Worm (Caenorhabditis elegans) whole organism, young adult: ENCODE measurements around the gene clec-173.

Experiments used
- B0019.2 ChIP-seq: fragments of 200-800 bp; sonication (Bioruptor generic); conservative IDR thresholded peaks from 2 replicates; pipeline ENCODE4 v1.3.6; 2022; ENCODE audit warnings: missing genetic modification reagents, missing genetic modification characterization, missing compliant biosample characterization
- B0035.1 ChIP-seq: sonication (generic microtip); optimal IDR thresholded peaks from 2 replicates; lab custom pipeline; 2016; ENCODE audit warnings: missing genetic modification characterization, mild to moderate bottlenecking, missing compliant biosample characterization, missing genotype, missing genetic modification reagents
- F10E7.11 ChIP-seq: sonication (generic microtip); optimal IDR thresholded peaks from 2 replicates; lab custom pipeline; 2017; ENCODE audit warnings: mild to moderate bottlenecking, missing genetic modification characterization, moderate library complexity, missing compliant biosample characterization
- F37B4.10 ChIP-seq: fragments of 200-800 bp; sonication (Bioruptor generic); IDR thresholded peaks from 2 replicates; pipeline ENCODE4 v1.3.6; 2022; ENCODE audit warnings: missing genetic modification characterization, missing compliant biosample characterization
- F39B2.1 ChIP-seq: fragments of 200-800 bp; sonication (Bioruptor generic); IDR thresholded peaks from 2 replicates; pipeline ENCODE4 v1.3.6; 2022; ENCODE audit warnings: missing genetic modification reagents, missing genetic modification characterization, missing compliant biosample characterization
- F52B5.7 ChIP-seq: sonication (generic microtip); optimal IDR thresholded peaks from 2 replicates; lab custom pipeline; 2016; ENCODE audit warnings: mild to moderate bottlenecking, missing genetic modification characterization, missing compliant biosample characterization
- Y53G8AR.9 ChIP-seq: fragments of 200-800 bp; sonication (Bioruptor generic); conservative IDR thresholded peaks from 2 replicates; pipeline ENCODE4 v1.3.6; 2022; ENCODE audit warnings: missing genetic modification reagents, missing genetic modification characterization, missing compliant biosample characterization
- Y67H2A.10 ChIP-seq: fragments of 200-800 bp; sonication (Bioruptor generic); conservative IDR thresholded peaks from 2 replicates; pipeline ENCODE4 v1.3.6; 2022; ENCODE audit warnings: missing genetic modification reagents, missing genetic modification characterization, missing compliant biosample characterization
- ama-1 ChIP-seq, 3 experiments: fragments of 150-350 bp in 1 of 3; sonication (generic microtip) in 2 of 3; optimal IDR thresholded peaks; 2 replicates each; lab custom pipeline; 2014 to 2018; ENCODE audit warnings: missing biosample characterization in 2 of 3, missing genetic modification characterization in 2 of 3, missing genetic modification reagents in 2 of 3
- attf-5 ChIP-seq: fragments of 200-800 bp; sonication (Bioruptor generic); optimal IDR thresholded peaks from 2 replicates; lab custom pipeline; 2018; ENCODE audit warnings: mild to moderate bottlenecking, missing genetic modification characterization, missing compliant biosample characterization
- ceh-27 ChIP-seq: fragments of 200-800 bp; sonication (Bioruptor generic); optimal IDR thresholded peaks from 2 replicates; lab custom pipeline; 2018; ENCODE audit warnings: mild to moderate bottlenecking, missing genetic modification characterization, moderate library complexity, missing compliant biosample characterization
- dpl-1 ChIP-seq: fragments of 150-350 bp; optimal IDR thresholded peaks from 2 replicates; lab custom pipeline; 2014; ENCODE audit warnings: missing biosample characterization, missing genetic modification reagents, missing genetic modification characterization
- efl-1 ChIP-seq: fragments of 150-350 bp; optimal IDR thresholded peaks from 2 replicates; lab custom pipeline; 2014; ENCODE audit warnings: missing biosample characterization, missing genetic modification reagents, missing genetic modification characterization
- egl-44 ChIP-seq: fragments of 200-800 bp; sonication (Bioruptor generic); IDR thresholded peaks from 2 replicates; pipeline ENCODE4 v1.3.6; 2022; ENCODE audit warnings: missing genetic modification reagents, missing genetic modification characterization, missing compliant biosample characterization
- ekl-4 ChIP-seq: fragments of 200-800 bp; sonication (Bioruptor generic); IDR thresholded peaks from 2 replicates; pipeline ENCODE4 v1.3.6; 2022; ENCODE audit warnings: missing genetic modification reagents, missing genetic modification characterization, missing compliant biosample characterization
- ets-4 ChIP-seq: fragments of 200-800 bp; sonication (Bioruptor generic); optimal IDR thresholded peaks from 2 replicates; lab custom pipeline; 2018; ENCODE audit warnings: mild to moderate bottlenecking, missing genetic modification characterization, missing compliant biosample characterization
- him-1 ChIP-seq: sonication (generic microtip); optimal IDR thresholded peaks from 2 replicates; lab custom pipeline; 2016; ENCODE audit warnings: missing genotype, missing genetic modification reagents, missing genetic modification characterization, missing compliant biosample characterization
- hlh-12 ChIP-seq: sonication (generic microtip); optimal IDR thresholded peaks from 2 replicates; lab custom pipeline; 2016; ENCODE audit warnings: missing genetic modification characterization, missing compliant biosample characterization
- hmg-20 ChIP-seq: fragments of 200-800 bp; sonication (Bioruptor generic); IDR thresholded peaks from 2 replicates; pipeline ENCODE4 v1.3.6; 2022; ENCODE audit warnings: missing genetic modification reagents, missing genetic modification characterization, missing compliant biosample characterization
- let-526 ChIP-seq: fragments of 200-800 bp; sonication (Bioruptor generic); IDR thresholded peaks from 2 replicates; pipeline ENCODE4 v1.3.6; 2022; ENCODE audit warnings: missing genetic modification reagents, missing genetic modification characterization, missing compliant biosample characterization
- let-607 ChIP-seq, 2 experiments: fragments of 200-800 bp in 1 of 2; sonication (Bioruptor generic) in 1 of 2; sonication (generic microtip) in 1 of 2; optimal IDR thresholded peaks; 2 replicates each; lab custom pipeline; 2016 to 2018; ENCODE audit warnings: mild to moderate bottlenecking in 2 of 2, missing compliant biosample characterization in 2 of 2, missing genetic modification characterization in 2 of 2, moderate library complexity in 2 of 2, missing genotype in 1 of 2
- lsl-1 ChIP-seq: fragments of 200-800 bp; sonication (Bioruptor generic); optimal IDR thresholded peaks from 2 replicates; lab custom pipeline; 2018; ENCODE audit warnings: mild to moderate bottlenecking, missing genetic modification characterization, moderate library complexity, missing compliant biosample characterization
- madf-3 ChIP-seq: fragments of 200-800 bp; sonication (Bioruptor generic); IDR thresholded peaks from 2 replicates; pipeline ENCODE4 v1.3.6; 2022; ENCODE audit warnings: missing genetic modification reagents, missing genetic modification characterization, missing compliant biosample characterization
- nfyb-1 ChIP-seq: fragments of 200-800 bp; sonication (Bioruptor generic); IDR thresholded peaks from 2 replicates; pipeline ENCODE4 v1.3.6; 2022; ENCODE audit warnings: missing genetic modification reagents, missing genetic modification characterization, missing compliant biosample characterization
- nhr-120 ChIP-seq: fragments of 200-800 bp; sonication (Bioruptor generic); IDR thresholded peaks from 2 replicates; pipeline ENCODE4 v1.3.6; 2022; ENCODE audit warnings: missing genetic modification characterization, missing compliant biosample characterization
- pbrm-1 ChIP-seq: fragments of 200-800 bp; sonication (Bioruptor generic); IDR thresholded peaks from 2 replicates; pipeline ENCODE4 v1.3.6; 2022; ENCODE audit warnings: missing genetic modification reagents, missing genetic modification characterization, missing compliant biosample characterization
- rcor-1 ChIP-seq: fragments of 200-800 bp; sonication (Bioruptor generic); IDR thresholded peaks from 2 replicates; pipeline ENCODE4 v1.3.6; 2022; ENCODE audit warnings: missing genetic modification reagents, missing genetic modification characterization, missing compliant biosample characterization
- rpc-1 ChIP-seq, 2 experiments: fragments of 150-350 bp in 1 of 2; sonication (generic microtip) in 1 of 2; optimal IDR thresholded peaks; 2 replicates each; lab custom pipeline; 2014 to 2018; ENCODE audit warnings: missing biosample characterization in 1 of 2, missing genetic modification characterization in 1 of 2, missing genetic modification reagents in 1 of 2, missing genotype in 1 of 2
- sea-2 ChIP-seq: fragments of 200-800 bp; sonication (Bioruptor generic); IDR thresholded peaks from 2 replicates; pipeline ENCODE4 v1.3.6; 2022; ENCODE audit warnings: missing genetic modification characterization, missing compliant biosample characterization
- snpc-4 ChIP-seq, 5 experiments: fragments of 150-350 bp in 1 of 5; sonication (generic microtip) in 4 of 5; optimal IDR thresholded peaks; 2 replicates each; lab custom pipeline; 2014 to 2018; ENCODE audit warnings: missing genetic modification characterization in 5 of 5, missing biosample characterization in 3 of 5, antibody characterized with exemption in 2 of 5, mild to moderate bottlenecking in 2 of 5, missing compliant biosample characterization in 2 of 5, missing genotype in 2 of 5, moderate library complexity in 2 of 5, missing genetic modification reagents in 1 of 5
- unc-62 ChIP-seq: fragments of 150-350 bp; optimal IDR thresholded peaks from 2 replicates; lab custom pipeline; 2014; ENCODE audit warnings: missing biosample characterization, missing genetic modification reagents, missing genetic modification characterization
- zfh-2 ChIP-seq: fragments of 200-800 bp; sonication (Bioruptor generic); conservative IDR thresholded peaks from 2 replicates; pipeline ENCODE4 v1.3.6; 2022; ENCODE audit warnings: missing genetic modification reagents, missing genetic modification characterization, missing compliant biosample characterization
- ztf-22 ChIP-seq: fragments of 200-800 bp; sonication (Bioruptor generic); optimal IDR thresholded peaks from 2 replicates; lab custom pipeline; 2018; ENCODE audit warnings: mild to moderate bottlenecking, missing genetic modification characterization, moderate library complexity, missing compliant biosample characterization

Gene clec-173

DNA sequence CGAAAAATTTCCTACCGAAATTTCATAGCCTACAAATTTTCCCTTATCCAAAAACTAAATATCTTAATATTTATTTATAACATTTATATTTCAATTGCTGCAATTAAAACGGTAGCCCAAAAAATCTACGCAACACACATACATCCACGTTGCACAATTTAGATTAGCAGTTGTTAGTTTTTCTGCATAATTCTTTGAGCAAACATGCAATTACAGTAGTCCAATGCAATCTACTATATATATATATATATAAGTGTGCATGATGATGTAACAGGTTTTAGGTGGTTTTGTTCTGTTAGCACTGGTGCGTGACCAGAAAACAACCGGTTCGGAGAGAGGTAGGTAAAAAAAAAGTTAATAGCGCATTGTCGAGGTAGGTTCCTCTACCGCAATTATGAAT is 3.9 kb upstream of the clec-173 start:
- TF ChIP-seq rpc-1 (optimal IDR thresholded peaks at IDR 0.05; lab: Kevin White, UChicago) (no peak), rpc-1 (tag; optimal IDR thresholded peaks at IDR 0.05; lab: Kevin White, UChicago) (no peak), Y67H2A.10 (GFP tag; lab: Robert Waterston, UW) (no peak), ztf-22 (GFP tag; lab: Kevin White, UChicago) (no peak), B0035.1 (tag; lab: Kevin White, UChicago) (no peak), ets-4 (no peak), let-607 (tag; optimal IDR thresholded peaks at IDR 0.05; lab: Kevin White, UChicago) (no peak), rcor-1 (no peak), ekl-4 (GFP tag; lab: Robert Waterston, UW) (no peak), dpl-1 (no peak), madf-3 (GFP tag; lab: Robert Waterston, UW) (no peak), sea-2 (GFP tag; lab: Robert Waterston, UW) (no peak), F52B5.7 (no peak), F10E7.11 (tag; lab: Kevin White, UChicago) (no peak), egl-44 (no peak), ceh-27 (GFP tag; lab: Kevin White, UChicago) (no peak), pbrm-1 (no peak), him-1 (tag; lab: Kevin White, UChicago) (no peak), F39B2.1 (GFP tag; lab: Robert Waterston, UW) (no peak), hmg-20 (GFP tag; lab: Robert Waterston, UW) (no peak), hlh-12 (tag; lab: Kevin White, UChicago) (no peak)

DNA sequence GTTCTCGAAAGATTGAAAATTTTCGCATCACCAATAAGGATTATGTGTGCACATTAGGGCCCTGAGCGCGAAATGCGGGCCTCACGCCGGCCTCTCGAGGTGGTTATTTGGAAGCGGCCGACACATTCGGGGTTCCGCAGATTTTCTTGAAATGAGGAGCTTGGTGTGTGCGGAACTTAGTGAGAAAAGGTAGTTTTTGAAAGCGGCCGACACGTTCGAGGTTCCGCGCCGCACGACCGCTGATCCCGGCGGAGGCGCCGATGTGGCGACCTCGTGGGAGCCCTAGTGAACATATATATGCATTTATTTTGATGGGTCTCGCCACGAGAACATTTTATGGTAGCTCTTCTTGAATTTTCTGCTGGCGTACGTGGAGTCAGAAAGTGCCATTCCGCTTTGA is 640 bp downstream of the clec-173 start:
- TF ChIP-seq F10E7.11 (tag; lab: Kevin White, UChicago) (no peak), zfh-2 (GFP tag; lab: Robert Waterston, UW) (peak; percentile 64), snpc-4 (GFP tag; optimal IDR thresholded peaks at IDR 0.05; lab: Kevin White, UChicago) (no peak), snpc-4 (tag; optimal IDR thresholded peaks at IDR 0.05; lab: Kevin White, UChicago) (peak in 3 of 4 experiments; percentile 25 to 79 (median 30))

DNA sequence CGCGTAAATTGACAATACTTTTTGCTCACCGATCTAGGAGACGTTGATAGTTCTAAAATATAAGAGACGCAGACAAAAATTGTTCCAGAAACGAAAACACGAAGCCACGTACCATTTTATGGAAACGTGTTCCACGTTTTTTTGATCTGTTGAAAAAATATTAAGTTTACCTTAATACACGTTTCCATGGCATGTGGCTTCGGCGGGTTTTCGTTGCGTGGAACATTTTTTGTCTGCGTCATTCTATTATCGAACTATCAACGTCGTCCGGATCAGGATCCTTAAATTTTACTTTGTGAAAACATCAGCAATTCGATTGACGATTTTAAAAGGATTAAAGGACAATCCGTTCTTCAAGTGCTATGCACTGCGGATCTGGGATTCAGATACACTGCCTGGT is 1.8 kb downstream of the clec-173 start, which contains the start of gene T26C12.2:
Gene T26C12.2 (minus strand): TSS at position 101 of the 400 bp plus-strand sequence.
- TF ChIP-seq unc-62 (GFP tag; lab: Kevin White, UChicago) (no peak), lsl-1 (GFP tag; lab: Kevin White, UChicago) (no peak), Y53G8AR.9 (GFP tag; lab: Robert Waterston, UW) (no peak), attf-5 (GFP tag; lab: Kevin White, UChicago) (no peak), efl-1 (no peak)

DNA sequence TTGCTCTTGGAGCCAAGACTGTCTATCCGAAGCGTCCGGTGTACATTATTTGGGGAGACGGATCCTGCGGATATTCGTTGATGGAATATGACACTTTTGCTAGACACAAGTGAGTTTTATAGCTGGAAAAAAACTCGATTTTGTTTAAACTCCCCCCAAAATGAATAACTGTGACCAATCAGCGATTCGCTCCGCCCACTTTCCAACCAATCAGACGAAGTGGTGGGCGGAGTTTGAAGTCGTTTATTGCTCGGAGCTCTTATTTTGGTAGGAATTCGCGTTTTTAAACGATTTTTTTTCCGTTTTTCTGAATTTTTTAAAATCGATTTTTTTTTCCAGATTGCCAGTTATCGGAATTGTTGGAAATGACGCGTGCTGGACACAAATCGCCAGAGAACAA is 5.7 kb downstream of the clec-173 start:
- TF ChIP-seq let-526 (GFP tag; lab: Robert Waterston, UW) (no peak), ama-1 (optimal IDR thresholded peaks at IDR 0.05; lab: Kevin White, UChicago) (no peak), ama-1 (GFP tag; optimal IDR thresholded peaks at IDR 0.05; lab: Kevin White, UChicago) (no peak), nfyb-1 (peak; percentile 73)
- TF ChIP-seq, all 124 proteins: peak for 1

DNA sequence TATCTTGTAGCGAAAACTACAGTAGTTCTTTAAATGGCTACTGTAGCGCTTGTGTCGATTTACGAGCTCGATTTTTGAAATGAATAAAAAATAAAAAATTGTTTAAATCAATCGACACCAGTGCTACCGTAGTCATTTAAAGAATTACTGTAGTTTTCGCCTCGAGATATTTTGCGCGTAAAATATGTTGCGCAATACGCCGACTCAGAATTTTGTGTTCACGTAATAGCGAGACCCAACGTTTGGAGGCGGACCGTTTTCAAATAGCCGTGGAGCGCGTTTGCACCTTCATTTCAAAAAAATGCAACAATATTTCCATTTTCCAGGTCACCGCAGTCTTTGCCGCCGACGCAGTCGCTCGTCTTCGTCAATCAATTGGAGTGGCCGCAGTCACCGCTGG is 7.3 kb downstream of the clec-173 start:
- TF ChIP-seq nhr-120 (GFP tag; lab: Robert Waterston, UW) (no peak), F37B4.10 (GFP tag; lab: Robert Waterston, UW) (0 out of 2 replicates have a peak, but pooled peaks have one; percentile 56), B0019.2 (GFP tag; lab: Robert Waterston, UW) (no peak)
